Worm (Caenorhabditis elegans) whole organism, young adult: ENCODE data around the gene lrpr-1.

Experiments
- F37B4.10 ChIP-seq: fragments of 200-800 bp; sonication (Bioruptor generic); IDR thresholded peaks from 2 replicates; pipeline ENCODE4 v1.3.6; 2022; ENCODE audit warnings: missing genetic modification characterization, missing compliant biosample characterization
- egl-44 ChIP-seq: fragments of 200-800 bp; sonication (Bioruptor generic); IDR thresholded peaks from 2 replicates; pipeline ENCODE4 v1.3.6; 2022; ENCODE audit warnings: missing genetic modification reagents, missing genetic modification characterization, missing compliant biosample characterization
- lsl-1 ChIP-seq: fragments of 200-800 bp; sonication (Bioruptor generic); optimal IDR thresholded peaks from 2 replicates; lab custom pipeline; 2018; ENCODE audit warnings: mild to moderate bottlenecking, missing genetic modification characterization, moderate library complexity, missing compliant biosample characterization
- pha-4 ChIP-seq: fragments of 150-350 bp; sonication (generic microtip); optimal IDR thresholded peaks from 2 replicates; lab custom pipeline; 2014; ENCODE audit warnings: missing biosample characterization, missing genetic modification reagents, missing genetic modification characterization
- snpc-4 ChIP-seq, 5 experiments: fragments of 150-350 bp in 1 of 5; sonication (generic microtip) in 4 of 5; optimal IDR thresholded peaks; 2 replicates each; lab custom pipeline; 2014 to 2018; ENCODE audit warnings: missing genetic modification characterization in 5 of 5, missing biosample characterization in 3 of 5, antibody characterized with exemption in 2 of 5, mild to moderate bottlenecking in 2 of 5, missing compliant biosample characterization in 2 of 5, missing genotype in 2 of 5, moderate library complexity in 2 of 5, missing genetic modification reagents in 1 of 5

DNA sequence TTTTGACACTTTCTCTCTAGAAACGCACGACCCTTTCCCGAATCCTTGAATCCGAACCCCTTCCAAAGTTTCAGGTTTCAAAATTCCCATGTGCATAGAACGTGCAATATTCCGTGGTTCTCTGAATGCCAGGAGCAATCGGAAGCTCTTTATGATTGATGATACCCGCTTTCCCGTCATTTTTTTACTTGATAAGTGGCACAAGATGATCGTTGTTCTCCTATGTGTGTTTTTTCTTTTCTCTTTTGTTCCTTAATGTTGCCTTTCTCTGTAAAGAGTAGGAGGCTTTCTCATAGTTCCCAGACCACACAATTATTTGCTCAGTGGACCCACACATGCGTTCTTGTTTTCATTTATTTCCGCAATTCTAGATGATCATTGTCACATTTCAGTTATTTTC, 28.9 kb downstream of the lrpr-1 start:
- TF ChIP-seq lsl-1 (GFP tag; lab: Kevin White, UChicago) = no peak
- TF ChIP-seq snpc-4 (GFP tag; optimal IDR thresholded peaks at IDR 0.05; lab: Kevin White, UChicago) = no peak
- TF ChIP-seq snpc-4 (tag; optimal IDR thresholded peaks at IDR 0.05; lab: Kevin White, UChicago) = no peak
- no peak for TF ChIP-seq F37B4.10 (GFP tag; lab: Robert Waterston, UW)
- no peak for TF ChIP-seq egl-44
- no peak for TF ChIP-seq pha-4
